Fruit fly (Drosophila melanogaster) whole organism, embryonic: ENCODE measurements around the gene Ccn.

ENCODE experiments used
- Adf1 ChIP-seq: fragments of 200-800 bp; sonication (Bioruptor generic); IDR thresholded peaks from 2 replicates; pipeline ENCODE4 v1.3.6; 2022; ENCODE audit warnings: missing biosample characterization, missing genetic modification characterization
- Asciz ChIP-seq: fragments of 200-800 bp; sonication (Bioruptor generic); optimal IDR thresholded peaks from 2 replicates; lab custom pipeline; 2017; ENCODE audit warnings: missing biosample characterization, mild to moderate bottlenecking, missing genetic modification characterization, missing genetic modification reagents
- Atf6 ChIP-seq: fragments of 200-800 bp; sonication (Bioruptor generic); IDR thresholded peaks from 2 replicates; pipeline ENCODE4 v1.3.6; 2022; ENCODE audit warnings: missing biosample characterization, missing genetic modification characterization
- B-H2 ChIP-seq: fragments of 200-800 bp; sonication (Bioruptor generic); optimal IDR thresholded peaks from 2 replicates; lab custom pipeline; 2018; ENCODE audit warnings: missing biosample characterization, mild to moderate bottlenecking, missing genetic modification characterization
- CG10209 ChIP-seq: fragments of 200-800 bp; sonication (Bioruptor generic); optimal IDR thresholded peaks from 3 replicates; lab custom pipeline; 2017; ENCODE audit warnings: missing biosample characterization, mild to moderate bottlenecking, missing genetic modification characterization, missing genetic modification reagents
- CG10543 ChIP-seq: fragments of 200-800 bp; sonication (Bioruptor generic); optimal IDR thresholded peaks from 3 replicates; lab custom pipeline; 2017; ENCODE audit warnings: missing biosample characterization, mild to moderate bottlenecking, missing genetic modification characterization, moderate library complexity
- CG10979 ChIP-seq: fragments of 200-800 bp; sonication (Bioruptor generic); optimal IDR thresholded peaks from 2 replicates; lab custom pipeline; 2018; ENCODE audit warnings: missing biosample characterization, mild to moderate bottlenecking, missing genetic modification characterization, moderate library complexity
- CG11456 ChIP-seq: fragments of 200-800 bp; sonication (Bioruptor generic); IDR thresholded peaks from 3 replicates; pipeline ENCODE4 v1.3.6; 2022; ENCODE audit warnings: missing biosample characterization, missing genetic modification characterization
- CG12104 ChIP-seq: fragments of 200-800 bp; sonication (Bioruptor generic); optimal IDR thresholded peaks from 3 replicates; lab custom pipeline; 2016; ENCODE audit warnings: missing biosample characterization, missing genetic modification characterization
- CG12744 ChIP-seq: fragments of 200-800 bp; sonication (Bioruptor generic); optimal IDR thresholded peaks from 2 replicates; lab custom pipeline; 2016; ENCODE audit warnings: missing biosample characterization, missing genetic modification characterization
- CG14014 ChIP-seq: fragments of 200-800 bp; sonication (Bioruptor generic); IDR thresholded peaks from 2 replicates; pipeline ENCODE4 v1.3.6; 2022; ENCODE audit warnings: missing biosample characterization, missing genetic modification characterization
- CG15011 ChIP-seq: fragments of 200-800 bp; sonication (Bioruptor generic); optimal IDR thresholded peaks from 3 replicates; lab custom pipeline; 2018; ENCODE audit warnings: missing biosample characterization, mild to moderate bottlenecking, missing genetic modification characterization
- CG16779 ChIP-seq: fragments of 200-800 bp; sonication (Bioruptor generic); IDR thresholded peaks from 2 replicates; pipeline ENCODE4 v1.3.6; 2022; ENCODE audit warnings: missing biosample characterization, missing genetic modification characterization
- CG17385 ChIP-seq: fragments of 200-800 bp; sonication (Bioruptor generic); optimal IDR thresholded peaks from 3 replicates; lab custom pipeline; 2018; ENCODE audit warnings: missing biosample characterization, mild to moderate bottlenecking, missing genetic modification characterization
- CG18599 ChIP-seq: fragments of 200-800 bp; sonication (Bioruptor generic); optimal IDR thresholded peaks from 3 replicates; lab custom pipeline; 2017; ENCODE audit warnings: missing biosample characterization, missing genetic modification characterization, mild to moderate bottlenecking, moderate library complexity, missing genetic modification reagents
- CG18619 ChIP-seq: fragments of 200-800 bp; sonication (Bioruptor generic); optimal IDR thresholded peaks from 3 replicates; lab custom pipeline; 2017; ENCODE audit warnings: missing biosample characterization, mild to moderate bottlenecking, missing genetic modification characterization
- CG2712 ChIP-seq: fragments of 200-800 bp; optimal IDR thresholded peaks from 3 replicates; lab custom pipeline; 2019; ENCODE audit warnings: missing biosample characterization, mild to moderate bottlenecking, missing genetic modification characterization, moderate library complexity
- CG30431 ChIP-seq: fragments of 200-800 bp; sonication (Bioruptor generic); optimal IDR thresholded peaks from 2 replicates; lab custom pipeline; 2017; ENCODE audit warnings: missing biosample characterization, missing genetic modification characterization
- CG31388 ChIP-seq: fragments of 200-800 bp; sonication (Bioruptor generic); optimal IDR thresholded peaks from 2 replicates; lab custom pipeline; 2016; ENCODE audit warnings: missing biosample characterization, missing genetic modification characterization
- CG3995 ChIP-seq: fragments of 200-800 bp; sonication (Bioruptor generic); optimal IDR thresholded peaks from 3 replicates; lab custom pipeline; 2016; ENCODE audit warnings: missing biosample characterization, missing genetic modification characterization
- CG43689 ChIP-seq: fragments of 200-800 bp; sonication (Bioruptor generic); IDR thresholded peaks from 2 replicates; pipeline ENCODE4 v1.3.6; 2022; ENCODE audit warnings: missing biosample characterization, missing genetic modification characterization
- CG6765 ChIP-seq: fragments of 200-800 bp; sonication (Bioruptor generic); optimal IDR thresholded peaks from 3 replicates; lab custom pipeline; 2017; ENCODE audit warnings: missing biosample characterization, mild to moderate bottlenecking, missing genetic modification characterization
- CG7839 ChIP-seq: fragments of 200-800 bp; sonication (Bioruptor generic); optimal IDR thresholded peaks from 3 replicates; lab custom pipeline; 2018; ENCODE audit warnings: missing biosample characterization, mild to moderate bottlenecking, missing genetic modification characterization, moderate library complexity
- CG7963 ChIP-seq: fragments of 200-800 bp; sonication (Bioruptor generic); IDR thresholded peaks from 3 replicates; pipeline ENCODE4 v1.3.6; 2022; ENCODE audit warnings: missing biosample characterization, missing genetic modification characterization; ENCODE audit not compliant: partially characterized antibody
- CG8924 ChIP-seq: fragments of 200-800 bp; optimal IDR thresholded peaks from 3 replicates; lab custom pipeline; 2019; ENCODE audit warnings: missing biosample characterization, mild to moderate bottlenecking, missing genetic modification characterization, moderate library complexity
- CG9437 ChIP-seq: fragments of 200-800 bp; sonication (Bioruptor generic); optimal IDR thresholded peaks from 2 replicates; lab custom pipeline; 2018; ENCODE audit warnings: missing biosample characterization, mild to moderate bottlenecking, missing genetic modification characterization
- CG9727 ChIP-seq: fragments of 200-800 bp; sonication (Bioruptor generic); optimal IDR thresholded peaks from 3 replicates; lab custom pipeline; 2017; ENCODE audit warnings: missing biosample characterization, mild to moderate bottlenecking, missing genetic modification characterization
- CG9876 ChIP-seq: fragments of 200-800 bp; sonication (Bioruptor generic); optimal IDR thresholded peaks from 2 replicates; lab custom pipeline; 2016; ENCODE audit warnings: missing biosample characterization, missing genetic modification characterization
- D19B ChIP-seq: fragments of 200-800 bp; sonication (Bioruptor generic); optimal IDR thresholded peaks from 2 replicates; lab custom pipeline; 2017; ENCODE audit warnings: missing biosample characterization, mild to moderate bottlenecking, missing genetic modification characterization
- Fer3 ChIP-seq: fragments of 200-800 bp; sonication (Bioruptor generic); optimal IDR thresholded peaks from 2 replicates; lab custom pipeline; 2018; ENCODE audit warnings: missing biosample characterization, mild to moderate bottlenecking, missing genetic modification characterization, moderate library complexity
- H2.0 ChIP-seq: fragments of 200-800 bp; sonication (Bioruptor generic); IDR thresholded peaks from 2 replicates; pipeline ENCODE4 v1.3.6; 2022; ENCODE audit warnings: missing biosample characterization, missing genetic modification characterization
- HHEX ChIP-seq: fragments of 200-800 bp; sonication (Bioruptor generic); optimal IDR thresholded peaks from 3 replicates; lab custom pipeline; 2017; ENCODE audit warnings: missing biosample characterization, mild to moderate bottlenecking, missing genetic modification characterization, missing genetic modification reagents
- Max ChIP-seq: fragments of 200-800 bp; sonication (Bioruptor generic); optimal IDR thresholded peaks from 2 replicates; lab custom pipeline; 2016; ENCODE audit warnings: missing biosample characterization, mild to moderate bottlenecking, missing genetic modification characterization
- Meics ChIP-seq: fragments of 200-800 bp; sonication (Bioruptor generic); optimal IDR thresholded peaks from 2 replicates; lab custom pipeline; 2017; ENCODE audit warnings: missing biosample characterization, mild to moderate bottlenecking, missing genetic modification characterization
- NfI ChIP-seq: fragments of 200-800 bp; sonication (Bioruptor generic); optimal IDR thresholded peaks from 3 replicates; lab custom pipeline; 2018; ENCODE audit warnings: missing biosample characterization, mild to moderate bottlenecking, missing genetic modification characterization, moderate library complexity
- Oli ChIP-seq: fragments of 200-800 bp; sonication (Bioruptor generic); optimal IDR thresholded peaks from 2 replicates; lab custom pipeline; 2018; ENCODE audit warnings: missing biosample characterization, mild to moderate bottlenecking, missing genetic modification characterization, moderate library complexity
- Optix ChIP-seq: fragments of 200-800 bp; sonication (Bioruptor generic); IDR thresholded peaks from 3 replicates; pipeline ENCODE4 v1.3.6; 2022; ENCODE audit warnings: missing biosample characterization, missing genetic modification characterization
- Rfx ChIP-seq: fragments of 200-800 bp; sonication (Bioruptor generic); IDR thresholded peaks from 2 replicates; pipeline ENCODE4 v1.3.6; 2022; ENCODE audit warnings: missing biosample characterization, missing genetic modification characterization
- Rx ChIP-seq: fragments of 200-800 bp; sonication (Bioruptor generic); IDR thresholded peaks from 2 replicates; pipeline ENCODE4 v1.3.6; 2022; ENCODE audit warnings: missing biosample characterization, missing genetic modification characterization
- Scr ChIP-seq: fragments of 200-800 bp; sonication (Bioruptor generic); IDR thresholded peaks from 2 replicates; pipeline ENCODE4 v1.3.6; 2022; ENCODE audit warnings: missing biosample characterization, missing genetic modification characterization; ENCODE audit not compliant: partially characterized antibody
- Sox102F ChIP-seq: fragments of 200-800 bp; sonication (Bioruptor generic); optimal IDR thresholded peaks from 2 replicates; lab custom pipeline; 2018; ENCODE audit warnings: missing biosample characterization, mild to moderate bottlenecking, missing genetic modification characterization, moderate library complexity
- caup ChIP-seq: fragments of 200-800 bp; sonication (Bioruptor generic); optimal IDR thresholded peaks from 3 replicates; lab custom pipeline; 2017; ENCODE audit warnings: missing biosample characterization, mild to moderate bottlenecking, missing genetic modification characterization, moderate library complexity; ENCODE audit not compliant: severe bottlenecking
- exex ChIP-seq: fragments of 200-800 bp; sonication (Bioruptor generic); optimal IDR thresholded peaks from 4 replicates; lab custom pipeline; 2018; ENCODE audit warnings: missing biosample characterization, mild to moderate bottlenecking, missing genetic modification characterization, moderate library complexity
- kni ChIP-seq: fragments of 200-800 bp; sonication (Bioruptor generic); optimal IDR thresholded peaks from 3 replicates; lab custom pipeline; 2017; ENCODE audit warnings: mild to moderate bottlenecking, missing biosample characterization, missing genetic modification reagents, missing genetic modification characterization
- lab ChIP-seq: fragments of 200-800 bp; sonication (Bioruptor generic); optimal IDR thresholded peaks from 3 replicates; lab custom pipeline; 2017; ENCODE audit warnings: missing biosample characterization, missing genetic modification characterization, mild to moderate bottlenecking, moderate library complexity, missing genetic modification reagents
- luna ChIP-seq: fragments of 200-800 bp; sonication (Bioruptor generic); optimal IDR thresholded peaks from 2 replicates; lab custom pipeline; 2016; ENCODE audit warnings: missing biosample characterization, missing genetic modification characterization
- schlank ChIP-seq: fragments of 200-800 bp; sonication (Bioruptor generic); optimal IDR thresholded peaks from 2 replicates; lab custom pipeline; 2018; ENCODE audit warnings: missing biosample characterization, mild to moderate bottlenecking, missing genetic modification characterization
- tx ChIP-seq: fragments of 200-800 bp; sonication (Bioruptor generic); optimal IDR thresholded peaks from 2 replicates; lab custom pipeline; 2016; ENCODE audit warnings: missing biosample characterization, missing genetic modification characterization
- unc-4 ChIP-seq: fragments of 200-800 bp; sonication (Bioruptor generic); IDR thresholded peaks from 2 replicates; pipeline ENCODE4 v1.3.6; 2022; ENCODE audit warnings: missing biosample characterization, missing genetic modification characterization; ENCODE audit not compliant: partially characterized antibody
- unpg ChIP-seq: fragments of 200-800 bp; sonication (Bioruptor generic); optimal IDR thresholded peaks from 3 replicates; lab custom pipeline; 2018; ENCODE audit warnings: missing biosample characterization, mild to moderate bottlenecking, missing genetic modification characterization, moderate library complexity

Gene Ccn

dm6 chr3L:17791495-17791894 lies 101.7 kb downstream of the Ccn start (continued):
- TF ChIP-seq NfI (GFP tag; lab: Kevin White, UChicago): no peak
- TF ChIP-seq CG14014: no peak
- TF ChIP-seq H2.0 (GFP tag; lab: Robert Waterston, UW): no peak
- TF ChIP-seq CG9437 (GFP tag; lab: Kevin White, UChicago): no peak
- no peak for TF ChIP-seq Scr (GFP tag; lab: Robert Waterston, UW)
- TF ChIP-seq schlank (tag; lab: Kevin White, UChicago): peak; percentile 69
- no peak for TF ChIP-seq CG10979 (tag; lab: Kevin White, UChicago)
- no peak for TF ChIP-seq CG18619 (GFP tag; lab: Kevin White, UChicago)
- no peak for TF ChIP-seq CG2712
- no peak for TF ChIP-seq CG3995 (GFP tag; lab: Kevin White, UChicago)
- TF ChIP-seq CG43689 (GFP tag; lab: Robert Waterston, UW): no peak
- TF ChIP-seq Rfx (GFP tag; lab: Robert Waterston, UW): no peak
- TF ChIP-seq CG8924: no peak
- no peak for TF ChIP-seq CG7963 (GFP tag; lab: Robert Waterston, UW)
- TF ChIP-seq HHEX (GFP tag; lab: Kevin White, UChicago): peak; percentile 70
- no peak for TF ChIP-seq CG11456
- no peak for TF ChIP-seq Max (GFP tag; lab: Kevin White, UChicago)
- no peak for TF ChIP-seq Oli (tag; lab: Kevin White, UChicago)
- TF ChIP-seq CG12744 (GFP tag; lab: Kevin White, UChicago): peak; percentile 15
- TF ChIP-seq unc-4 (GFP tag; lab: Robert Waterston, UW): no peak
- peak; percentile 66 for TF ChIP-seq CG6765 (GFP tag; lab: Kevin White, UChicago)
- no peak for TF ChIP-seq CG31388 (GFP tag; lab: Kevin White, UChicago)
- TF ChIP-seq Atf6 (GFP tag; lab: Robert Waterston, UW): peak; percentile 80
- TF ChIP-seq Adf1 (GFP tag; lab: Robert Waterston, UW): peak; percentile 50; the same call in 1 of the 2 replicates
- peak; percentile 62 for TF ChIP-seq CG15011 (GFP tag; lab: Kevin White, UChicago)
- peak; percentile 80 for TF ChIP-seq B-H2 (GFP tag; lab: Kevin White, UChicago)
- peak; percentile 39 for TF ChIP-seq D19B (GFP tag; lab: Kevin White, UChicago)
- no peak for TF ChIP-seq CG16779 (GFP tag; lab: Robert Waterston, UW)
- TF ChIP-seq lab: peak; percentile 94
- TF ChIP-seq Meics (GFP tag; lab: Kevin White, UChicago): peak; percentile 81
- TF ChIP-seq CG30431: no peak
- TF ChIP-seq kni: no peak
- TF ChIP-seq luna (GFP tag; lab: Kevin White, UChicago): peak; percentile 11
- TF ChIP-seq Rx (GFP tag; lab: Robert Waterston, UW): no peak
- TF ChIP-seq CG7839 (tag; lab: Kevin White, UChicago): no peak
- TF ChIP-seq Asciz (GFP tag; lab: Kevin White, UChicago): no peak
- peak; percentile 45 for TF ChIP-seq CG12104
- peak; percentile 24 for TF ChIP-seq CG17385 (GFP tag; lab: Kevin White, UChicago)
- TF ChIP-seq tx (GFP tag; lab: Kevin White, UChicago): no peak
- TF ChIP-seq CG10209 (GFP tag; lab: Kevin White, UChicago): peak; percentile 57
- no peak for TF ChIP-seq Sox102F (GFP tag; lab: Kevin White, UChicago)
- peak; percentile 85 for TF ChIP-seq caup
- peak; percentile 91 for TF ChIP-seq CG18599 (GFP tag; lab: Kevin White, UChicago)
- peak; percentile 34 for TF ChIP-seq exex
- no peak for TF ChIP-seq CG9876 (GFP tag; lab: Kevin White, UChicago)
- peak; percentile 78 for TF ChIP-seq CG10543 (GFP tag; lab: Kevin White, UChicago)
- peak; percentile 81 for TF ChIP-seq Fer3 (tag; lab: Kevin White, UChicago)
- peak; percentile 7 for TF ChIP-seq CG9727
- no peak for TF ChIP-seq unpg (GFP tag; lab: Kevin White, UChicago)
- TF ChIP-seq Optix: no peak
